Worm (Caenorhabditis elegans): ENCODE measurements around the gene F33G12.3.

The F33G12.3 gene

ce11 chrII:4999122-4999521, 34.7 kb downstream of the F33G12.3 start, which contains the start of gene citk-2:
Gene citk-2 (plus strand): TSS chrII:4999520.
- TF ChIP-seq vab-15 (tag; optimal IDR thresholded peaks at IDR 0.05) (no peak), rnt-1 (tag; optimal IDR thresholded peaks at IDR 0.05) (peak; percentile 97), unc-62 (GFP tag; optimal IDR thresholded peaks at IDR 0.05) (no peak), ceh-8 (GFP tag; optimal IDR thresholded peaks at IDR 0.05) (peak; percentile 88), nhr-76 (tag; optimal IDR thresholded peaks at IDR 0.05) (no peak), mep-1 (tag; optimal IDR thresholded peaks at IDR 0.05) (peak; percentile 98), nhr-20 (tag; optimal IDR thresholded peaks at IDR 0.05) (peak; percentile 95), ceh-90 (tag; optimal IDR thresholded peaks at IDR 0.05) (peak; percentile 60), nhr-11 (tag; optimal IDR thresholded peaks at IDR 0.05) (peak; percentile 86), unc-130 (tag; optimal IDR thresholded peaks at IDR 0.05) (peak; percentile 59), F16B12.6 (tag; optimal IDR thresholded peaks at IDR 0.05) (peak; percentile 100), unc-98 (GFP tag; IDR thresholded peaks at IDR 0.05) (peak; percentile 41; the same call in 1 of the 2 replicates), nhr-237 (tag; optimal IDR thresholded peaks at IDR 0.05) (peak; percentile 50), swsn-7 (tag; optimal IDR thresholded peaks at IDR 0.05) (peak; percentile 95), ets-5 (GFP tag; IDR thresholded peaks at IDR 0.05) (no peak), dpl-1 (GFP tag; optimal IDR thresholded peaks at IDR 0.05) (peak; percentile 100), fkh-8 (tag; optimal IDR thresholded peaks at IDR 0.05) (peak; percentile 66), hlh-4 (tag; optimal IDR thresholded peaks at IDR 0.05) (no peak), unc-86 (tag; optimal IDR thresholded peaks at IDR 0.05) (peak; percentile 92), mab-9 (GFP tag; IDR thresholded peaks at IDR 0.05) (peak; percentile 80), jun-1 (tag; optimal IDR thresholded peaks at IDR 0.05) (peak; percentile 89), ceh-88 (GFP tag; IDR thresholded peaks at IDR 0.05) (peak; percentile 63), aha-1 (tag; optimal IDR thresholded peaks at IDR 0.05) (peak; percentile 50), elt-2 (tag; optimal IDR thresholded peaks at IDR 0.05) (peak; percentile 99), sox-4 (tag; optimal IDR thresholded peaks at IDR 0.05) (no peak), ama-1 (optimal IDR thresholded peaks at IDR 0.05) (no peak), xbp-1 (tag; optimal IDR thresholded peaks at IDR 0.05) (peak; percentile 94), aly-2 (tag; optimal IDR thresholded peaks at IDR 0.05) (peak; percentile 92), blmp-1 (tag; optimal IDR thresholded peaks at IDR 0.05) (no peak), lin-39 (tag; optimal IDR thresholded peaks at IDR 0.05) (peak; percentile 90), mdl-1 (tag; optimal IDR thresholded peaks at IDR 0.05) (peak in 1 of 2 experiments; percentile 67), nhr-12 (tag; optimal IDR thresholded peaks at IDR 0.05) (no peak), hlh-17 (GFP tag; optimal IDR thresholded peaks at IDR 0.05; ENCODE audit: borderline replicate concordance) (no peak), lin-13 (GFP tag; optimal IDR thresholded peaks at IDR 0.05) (peak; percentile 79), nhr-71 (tag; optimal IDR thresholded peaks at IDR 0.05) (peak; percentile 96), pqm-1 (tag; optimal IDR thresholded peaks at IDR 0.05) (no peak), pag-3 (tag; optimal IDR thresholded peaks at IDR 0.05; ENCODE audit: borderline replicate concordance, insufficient read depth) (no peak), lin-15B (tag; optimal IDR thresholded peaks at IDR 0.05) (peak; percentile 77), ceh-63 (GFP tag; optimal IDR thresholded peaks at IDR 0.05) (no peak), fkh-10 (GFP tag; optimal IDR thresholded peaks at IDR 0.05) (peak; percentile 21), pax-3 (tag; optimal IDR thresholded peaks at IDR 0.05) (peak; percentile 79), lsy-2 (tag; optimal IDR thresholded peaks at IDR 0.05) (peak; percentile 95), C34B4.2 (tag; optimal IDR thresholded peaks at IDR 0.05) (peak; percentile 45), dsc-1 (tag; optimal IDR thresholded peaks at IDR 0.05) (peak; percentile 94), lin-14 (GFP tag; optimal IDR thresholded peaks at IDR 0.05) (peak; percentile 88), irx-1 (tag; optimal IDR thresholded peaks at IDR 0.05) (peak; percentile 84), ceh-82 (tag; optimal IDR thresholded peaks at IDR 0.05) (peak; percentile 74 to 90 (median 88)), sptf-1 (tag; optimal IDR thresholded peaks at IDR 0.05) (no peak), unc-30 (tag; optimal IDR thresholded peaks at IDR 0.05) (no peak), snu-23 (GFP tag; optimal IDR thresholded peaks at IDR 0.05) (peak; percentile 96), lin-35 (GFP tag; optimal IDR thresholded peaks at IDR 0.05) (peak; percentile 100), nhr-28 (tag; optimal IDR thresholded peaks at IDR 0.05) (no peak), snpc-4 (tag; optimal IDR thresholded peaks at IDR 0.05) (peak; percentile 90), C16A3.4 (tag; optimal IDR thresholded peaks at IDR 0.05) (peak; percentile 92)

Data from whole organism, L1 larva.